Worm (Caenorhabditis elegans): Measurements from ENCODE around the gene C23G10.11.

C23G10.11 gene

ce11 chrIII:6207046-6207445 lies 8.3 kb downstream of the C23G10.11 start:
- no peak for TF ChIP-seq sptf-1 (tag; optimal IDR thresholded peaks at IDR 0.05)
- no peak for TF ChIP-seq lin-32 (GFP tag; optimal IDR thresholded peaks at IDR 0.05)
- TF ChIP-seq ham-2 (GFP tag; optimal IDR thresholded peaks at IDR 0.05), result no peak
- TF ChIP-seq nhr-2 (tag; optimal IDR thresholded peaks at IDR 0.05), result no peak
- no peak for TF ChIP-seq elt-3 (tag; optimal IDR thresholded peaks at IDR 0.05)
- TF ChIP-seq nhr-237 (tag; optimal IDR thresholded peaks at IDR 0.05), result no peak
- no peak for TF ChIP-seq zip-8 (tag; optimal IDR thresholded peaks at IDR 0.05)

DNA sequence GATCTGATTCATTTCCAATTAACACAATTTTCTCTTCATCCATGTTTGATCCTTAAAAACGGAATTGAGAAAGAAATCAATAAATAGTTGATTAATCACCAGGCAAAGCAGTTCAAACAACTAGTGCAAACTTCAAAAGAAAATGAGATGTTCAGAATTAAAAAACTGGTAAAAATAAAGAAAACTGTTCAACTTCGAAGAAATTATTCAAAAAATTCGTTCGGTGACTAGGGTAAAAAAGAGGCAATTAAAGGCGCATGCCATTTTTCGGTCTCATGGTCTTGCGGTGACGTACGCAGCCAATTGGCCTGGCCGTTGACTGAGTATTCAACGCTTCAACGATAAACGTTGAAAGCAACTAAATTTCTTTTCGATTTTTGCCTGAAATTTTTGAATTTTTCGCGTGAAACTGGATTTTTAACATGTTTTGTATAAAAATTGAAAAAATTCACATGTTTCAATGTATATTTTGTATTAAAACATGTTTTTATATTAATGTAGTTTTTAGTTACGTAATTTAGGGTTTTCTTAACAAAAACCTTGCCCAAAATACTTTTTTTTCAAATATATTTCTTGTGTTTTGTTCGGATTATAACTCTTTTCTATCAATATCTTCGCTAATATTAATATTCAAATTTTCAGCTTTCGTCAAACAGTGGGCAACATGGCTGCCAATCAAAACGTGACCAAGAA lies 9.1 kb downstream of the C23G10.11 start, which contains the start of the genes sna-3 and rps-3:
Gene sna-3, minus strand, starts transcription at position 51 of the 693 bp plus-strand sequence.
Gene rps-3, plus strand, starts transcription at position 643 of the 693 bp plus-strand sequence.
- TF ChIP-seq nhr-237 (tag; optimal IDR thresholded peaks at IDR 0.05), result peak; percentile 63
- TF ChIP-seq unc-62 (GFP tag; optimal IDR thresholded peaks at IDR 0.05), result peak; percentile 14
- TF ChIP-seq hlh-1 (tag; optimal IDR thresholded peaks at IDR 0.05), result peak; percentile 60
- TF ChIP-seq ceh-83 (GFP tag; optimal IDR thresholded peaks at IDR 0.05), result no peak
- TF ChIP-seq lsy-2 (tag; optimal IDR thresholded peaks at IDR 0.05), result peak; percentile 87
- no peak for TF ChIP-seq blmp-1 (tag; optimal IDR thresholded peaks at IDR 0.05)
- no peak for TF ChIP-seq zip-8 (tag; optimal IDR thresholded peaks at IDR 0.05)
- TF ChIP-seq pha-4 (tag; optimal IDR thresholded peaks at IDR 0.05), result peak; percentile 32
- TF ChIP-seq mep-1 (tag; optimal IDR thresholded peaks at IDR 0.05), result peak; percentile 83
- TF ChIP-seq nhr-76 (tag; optimal IDR thresholded peaks at IDR 0.05), result no peak
- no peak for TF ChIP-seq ztf-11 (tag; optimal IDR thresholded peaks at IDR 0.05)
- TF ChIP-seq sptf-1 (tag; optimal IDR thresholded peaks at IDR 0.05), result peak; percentile 35
- TF ChIP-seq unc-120 (tag; optimal IDR thresholded peaks at IDR 0.05; ENCODE audit: poor library complexity, severe bottlenecking), result peak; percentile 49
- TF ChIP-seq nhr-2 (tag; optimal IDR thresholded peaks at IDR 0.05), result peak; percentile 43
- TF ChIP-seq ceh-39 (tag; optimal IDR thresholded peaks at IDR 0.05), result peak; percentile 74
- TF ChIP-seq mls-2 (tag; optimal IDR thresholded peaks at IDR 0.05), result peak; percentile 69
- peak; percentile 75 for TF ChIP-seq lin-13 (tag; optimal IDR thresholded peaks at IDR 0.05)
- no peak for TF ChIP-seq elt-3 (tag; optimal IDR thresholded peaks at IDR 0.05)

DNA sequence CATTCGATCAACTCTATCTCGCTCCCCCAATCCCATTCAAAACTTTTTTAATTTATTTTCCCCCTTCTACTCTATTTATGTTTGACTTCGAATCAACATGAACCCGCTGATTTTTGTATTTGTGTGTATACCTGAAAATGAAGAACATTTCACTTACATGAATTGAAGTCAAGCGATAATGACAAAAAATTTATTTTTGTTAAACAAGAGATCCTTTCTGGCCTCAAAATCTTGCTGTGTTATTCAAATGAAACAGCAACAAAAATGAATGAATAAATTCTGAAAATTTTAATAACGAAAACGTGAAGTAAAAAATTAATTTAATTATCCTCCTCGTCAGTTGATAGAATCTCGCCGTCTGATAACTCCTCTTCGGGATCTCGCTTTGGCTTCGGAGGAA lies 12.9 kb downstream of the C23G10.11 start:
- TF ChIP-seq M03D4.4 (tag; optimal IDR thresholded peaks at IDR 0.05) (no peak), flh-1 (GFP tag; optimal IDR thresholded peaks at IDR 0.05) (no peak), bed-3 (GFP tag; optimal IDR thresholded peaks at IDR 0.05) (no peak), snpc-4 (tag; optimal IDR thresholded peaks at IDR 0.05) (no peak), ceh-39 (tag; optimal IDR thresholded peaks at IDR 0.05) (no peak), unc-120 (tag; optimal IDR thresholded peaks at IDR 0.05; ENCODE audit: poor library complexity, severe bottlenecking) (no peak), cnd-1 (tag; optimal IDR thresholded peaks at IDR 0.05) (no peak), ceh-83 (GFP tag; optimal IDR thresholded peaks at IDR 0.05) (no peak), drap-1 (GFP tag; optimal IDR thresholded peaks at IDR 0.05) (no peak), nhr-12 (tag; optimal IDR thresholded peaks at IDR 0.05) (no peak), unc-39 (tag; optimal IDR thresholded peaks at IDR 0.05) (no peak), mab-5 (tag; optimal IDR thresholded peaks at IDR 0.05) (no peak), ces-1 (GFP tag; optimal IDR thresholded peaks at IDR 0.05) (no peak)

DNA sequence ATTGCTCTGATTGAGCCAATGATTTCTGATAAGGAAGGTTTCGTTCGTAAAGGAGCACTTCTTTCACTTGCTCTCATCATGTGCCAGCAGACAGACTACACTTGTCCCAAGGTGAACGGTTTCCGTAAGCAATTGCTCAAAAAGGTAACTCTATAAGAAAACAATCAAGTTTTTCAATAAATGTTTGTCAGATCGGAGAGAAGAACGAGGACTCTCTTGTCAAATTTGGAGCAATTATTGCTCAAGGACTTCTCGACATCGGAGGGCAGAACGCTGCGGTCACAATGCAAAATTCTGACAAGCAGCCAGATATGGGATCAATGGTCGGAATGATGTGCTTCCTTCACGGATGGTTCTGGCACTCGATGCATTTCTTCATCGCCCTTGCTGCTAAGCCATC lies 14.1 kb downstream of the C23G10.11 start:
- TF ChIP-seq M03D4.4 (tag; optimal IDR thresholded peaks at IDR 0.05) (no peak), pha-4 (tag; optimal IDR thresholded peaks at IDR 0.05) (no peak), ham-2 (GFP tag; optimal IDR thresholded peaks at IDR 0.05) (no peak)

DNA sequence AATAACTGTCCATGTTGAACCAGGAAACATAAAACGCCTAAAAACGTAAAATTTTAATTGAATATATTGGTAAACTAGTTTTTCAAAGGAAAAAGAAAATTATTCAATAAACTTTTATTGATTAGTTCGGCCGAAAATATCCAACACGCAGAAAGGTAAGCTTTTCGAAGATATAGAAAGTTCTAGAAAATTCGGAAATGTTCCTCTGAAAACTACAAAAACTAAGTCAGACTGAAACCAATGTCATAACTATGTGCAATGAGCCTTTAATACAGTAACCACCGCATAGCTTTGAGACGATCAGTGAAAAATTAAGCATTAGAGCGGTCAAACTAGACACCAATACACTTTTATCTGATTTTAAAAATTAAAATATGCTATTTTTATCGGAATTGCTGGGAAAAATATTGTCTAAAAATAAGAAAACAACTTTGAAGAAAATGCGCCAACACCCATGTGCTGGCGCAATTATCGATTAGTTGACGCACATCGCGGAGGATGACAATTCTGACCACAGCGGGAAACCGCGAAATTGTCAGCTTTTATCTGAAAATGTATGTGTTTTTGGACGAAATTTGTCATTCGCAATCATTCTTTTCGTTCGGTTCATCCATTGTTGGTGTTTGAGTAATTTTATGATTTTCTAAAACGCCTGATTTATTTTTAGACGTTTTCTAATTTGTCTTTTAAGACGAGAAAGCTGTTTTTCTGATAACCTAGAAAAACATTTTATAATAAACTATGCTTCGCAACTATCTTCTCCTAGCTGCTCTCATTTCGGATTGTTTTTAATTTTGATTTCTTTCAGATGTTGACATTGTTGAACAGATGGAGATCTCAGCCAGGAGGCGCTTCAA lies 16.8 kb downstream of the C23G10.11 start, which contains the start of the genes C23G10.7 and rpn-2:
Gene C23G10.7, minus strand, starts transcription at position 37 of the 857 bp plus-strand sequence.
Gene rpn-2, plus strand, starts transcription at position 807 of the 857 bp plus-strand sequence.
- TF ChIP-seq ceh-39 (tag; optimal IDR thresholded peaks at IDR 0.05) (no peak), unc-120 (tag; optimal IDR thresholded peaks at IDR 0.05; ENCODE audit: poor library complexity, severe bottlenecking) (peak; percentile 23), mep-1 (tag; optimal IDR thresholded peaks at IDR 0.05) (peak; percentile 34), tbx-8 (GFP tag; optimal IDR thresholded peaks at IDR 0.05) (no peak), lsy-2 (tag; optimal IDR thresholded peaks at IDR 0.05) (peak; percentile 49), flh-1 (GFP tag; optimal IDR thresholded peaks at IDR 0.05) (no peak)
